Worm (Caenorhabditis elegans) whole organism, mixed stage, embryonic: ENCODE data around the gene mex-5.

ENCODE experiments used
- blmp-1 ChIP-seq: fragments of 150-350 bp; optimal IDR thresholded peaks from 2 replicates; lab custom pipeline; 2014; ENCODE audit warnings: missing biosample characterization, missing genetic modification characterization
- elt-1 ChIP-seq: sonication (generic microtip); optimal IDR thresholded peaks from 2 replicates; lab custom pipeline; 2017; ENCODE audit warnings: missing genetic modification characterization, mild to moderate bottlenecking, missing compliant biosample characterization, antibody characterized with exemption, moderate library complexity, borderline replicate concordance; ENCODE audit not compliant: insufficient read depth
- lin-13 ChIP-seq: fragments of 150-350 bp; optimal IDR thresholded peaks from 2 replicates; lab custom pipeline; 2014; ENCODE audit warnings: missing biosample characterization, missing genetic modification characterization
- nhr-237 ChIP-seq: fragments of 150-350 bp; optimal IDR thresholded peaks from 2 replicates; lab custom pipeline; 2014; ENCODE audit warnings: missing biosample characterization, missing genetic modification characterization
- unc-62 ChIP-seq: fragments of 150-350 bp; optimal IDR thresholded peaks from 2 replicates; lab custom pipeline; 2014; ENCODE audit warnings: missing biosample characterization, missing genetic modification reagents, missing genetic modification characterization

DNA sequence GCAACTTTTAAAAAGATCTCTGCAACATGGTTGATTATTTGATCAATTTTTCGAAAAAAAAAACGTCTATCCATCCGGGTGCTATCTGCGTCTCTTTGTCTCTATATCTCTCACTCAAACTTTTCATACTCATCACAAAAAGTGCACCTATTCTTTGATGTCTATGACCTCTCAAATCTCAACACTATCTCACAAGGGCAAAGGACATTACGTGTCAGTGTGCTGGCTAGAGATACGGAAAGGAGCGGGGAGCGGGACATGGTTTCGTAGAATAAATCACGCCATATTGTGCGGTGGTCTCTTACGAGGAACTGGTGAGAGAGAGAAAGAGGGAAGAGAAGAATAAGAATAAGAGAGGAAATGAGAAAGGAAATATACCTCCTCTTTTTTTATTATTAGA, 31.1 kb upstream of the mex-5 start:
- TF ChIP-seq blmp-1 (tag; lab: Kevin White, UChicago) (no peak), elt-1 (tag; lab: Kevin White, UChicago) (no peak), unc-62 (GFP tag; lab: Kevin White, UChicago) (no peak), lin-13 (tag; lab: Kevin White, UChicago) (no peak), nhr-237 (no peak)
